Worm (Caenorhabditis elegans) whole organism, midembryonic: ENCODE results near the gene F17C11.13.

Experiments
- flt-1 ChIP-seq: fragments of 200-800 bp; sonication (Bioruptor generic); IDR thresholded peaks from 2 replicates; pipeline ENCODE4 v1.3.6; 2022; ENCODE audit warnings: missing genetic modification characterization, missing compliant biosample characterization
- ref-1 ChIP-seq: fragments of 200-800 bp; sonication (Bioruptor generic); conservative IDR thresholded peaks from 2 replicates; pipeline ENCODE4 v1.3.6; 2022; ENCODE audit warnings: missing genetic modification reagents, missing genetic modification characterization, missing compliant biosample characterization
- ztf-29 ChIP-seq: fragments of 200-800 bp; sonication (Bioruptor generic); IDR thresholded peaks from 2 replicates; pipeline ENCODE4 v1.3.6; 2022; ENCODE audit warnings: missing genetic modification reagents, missing genetic modification characterization, missing compliant biosample characterization

ce11 chrV:10958322-10958900, 2.7 kb downstream of the F17C11.13 start, which contains the start of gene pigt-1:
- TF ChIP-seq flt-1 (GFP tag; lab: Robert Waterston, UW) (no peak), ref-1 (no peak), ztf-29 (no peak)
